Worm (Caenorhabditis elegans): ENCODE results near the gene his-17.

The his-17 gene

ce11 chrV:8937476-8938249, 39.9 kb upstream of the his-17 start:
- TF ChIP-seq Y22D7AL.16 (tag; optimal IDR thresholded peaks at IDR 0.05) (no peak), ceh-45 (GFP tag; IDR thresholded peaks at IDR 0.05) (no peak), nfya-1 (tag; optimal IDR thresholded peaks at IDR 0.05) (no peak), zip-5 (tag; optimal IDR thresholded peaks at IDR 0.05) (no peak), lim-6 (tag; optimal IDR thresholded peaks at IDR 0.05) (no peak), pag-3 (tag; optimal IDR thresholded peaks at IDR 0.05; ENCODE audit: borderline replicate concordance) (no peak), unc-42 (tag; optimal IDR thresholded peaks at IDR 0.05) (no peak), fax-1 (tag; optimal IDR thresholded peaks at IDR 0.05) (no peak), pax-1 (tag; optimal IDR thresholded peaks at IDR 0.05) (no peak), madf-2 (tag; optimal IDR thresholded peaks at IDR 0.05) (no peak), nhr-11 (tag; optimal IDR thresholded peaks at IDR 0.05) (no peak)

- TF ChIP-seq K09A11.1 (tag; optimal IDR thresholded peaks at IDR 0.05; ENCODE audit: insufficient read depth): no peak
- no peak for TF ChIP-seq ceh-2 (tag; optimal IDR thresholded peaks at IDR 0.05)
- TF ChIP-seq ceh-31 (tag; optimal IDR thresholded peaks at IDR 0.05): no peak
- peak; percentile 28 for TF ChIP-seq unc-55 (GFP tag; optimal IDR thresholded peaks at IDR 0.05)
- no peak for TF ChIP-seq hlh-13 (GFP tag; optimal IDR thresholded peaks at IDR 0.05)
Observed at ce11 chrV:8936791-8937475, 39.1 kb upstream of the his-17 start.

ce11 chrV:8936184-8936589, 38.4 kb upstream of the his-17 start, which contains the start of gene unc-23:
TSS of gene unc-23 (plus strand) at chrV:8936359.
- TF ChIP-seq npax-4 (tag; optimal IDR thresholded peaks at IDR 0.05): no peak
- no peak for TF ChIP-seq hlh-13 (GFP tag; optimal IDR thresholded peaks at IDR 0.05)
- no peak for TF ChIP-seq ama-1 (optimal IDR thresholded peaks at IDR 0.05)
- peak; percentile 80 for TF ChIP-seq rnt-1 (tag; optimal IDR thresholded peaks at IDR 0.05)
- TF ChIP-seq F13H6.1 (tag; optimal IDR thresholded peaks at IDR 0.05): peak; percentile 26
- peak; percentile 9 for TF ChIP-seq dve-1 (tag; optimal IDR thresholded peaks at IDR 0.05)
- TF ChIP-seq unc-55 (GFP tag; optimal IDR thresholded peaks at IDR 0.05): peak; percentile 86
- peak; percentile 23 for TF ChIP-seq C08G9.2 (tag; optimal IDR thresholded peaks at IDR 0.05)
- no peak for TF ChIP-seq hlh-6 (tag; optimal IDR thresholded peaks at IDR 0.05)
- no peak for TF ChIP-seq K09A11.1 (tag; optimal IDR thresholded peaks at IDR 0.05; ENCODE audit: insufficient read depth)
- no peak for TF ChIP-seq pha-4 (tag; optimal IDR thresholded peaks at IDR 0.05)
- TF ChIP-seq lim-6 (tag; optimal IDR thresholded peaks at IDR 0.05): no peak
- TF ChIP-seq hlh-30 (tag; optimal IDR thresholded peaks at IDR 0.05; ENCODE audit: insufficient read depth): no peak
- TF ChIP-seq ceh-48 (tag; optimal IDR thresholded peaks at IDR 0.05): no peak
- TF ChIP-seq tbx-2 (tag; optimal IDR thresholded peaks at IDR 0.05): peak; percentile 23
- TF ChIP-seq syd-9 (tag; optimal IDR thresholded peaks at IDR 0.05): no peak
- no peak for TF ChIP-seq unc-42 (tag; optimal IDR thresholded peaks at IDR 0.05)
- no peak for TF ChIP-seq hlh-15 (tag; optimal IDR thresholded peaks at IDR 0.05)
- no peak for TF ChIP-seq unc-3 (GFP tag; conservative IDR thresholded peaks at IDR 0.05)
- no peak for TF ChIP-seq unc-3 (tag; optimal IDR thresholded peaks at IDR 0.05)
- TF ChIP-seq ref-2 (tag; optimal IDR thresholded peaks at IDR 0.05): peak; percentile 54
- TF ChIP-seq ets-4 (tag; optimal IDR thresholded peaks at IDR 0.05): peak; percentile 60
- TF ChIP-seq ceh-31 (tag; optimal IDR thresholded peaks at IDR 0.05): peak; percentile 36
- TF ChIP-seq madf-2 (tag; optimal IDR thresholded peaks at IDR 0.05): no peak
- TF ChIP-seq che-1 (tag; optimal IDR thresholded peaks at IDR 0.05): no peak
- no peak for TF ChIP-seq unc-86 (tag; optimal IDR thresholded peaks at IDR 0.05)
- TF ChIP-seq eyg-1 (tag; optimal IDR thresholded peaks at IDR 0.05): no peak
- no peak for TF ChIP-seq ceh-45 (GFP tag; IDR thresholded peaks at IDR 0.05)
- no peak for TF ChIP-seq C38D4.7 (GFP tag; optimal IDR thresholded peaks at IDR 0.05)
- TF ChIP-seq elt-2 (tag; optimal IDR thresholded peaks at IDR 0.05): no peak
- no peak for TF ChIP-seq nhr-11 (tag; optimal IDR thresholded peaks at IDR 0.05)
- no peak for TF ChIP-seq tbx-7 (tag; optimal IDR thresholded peaks at IDR 0.05)
- no peak for TF ChIP-seq gmeb-2 (tag; optimal IDR thresholded peaks at IDR 0.05)
- no peak for TF ChIP-seq ceh-30 (tag; optimal IDR thresholded peaks at IDR 0.05)
- no peak for TF ChIP-seq ceh-24 (tag; optimal IDR thresholded peaks at IDR 0.05)
- no peak for TF ChIP-seq fkh-6 (tag; optimal IDR thresholded peaks at IDR 0.05)
- no peak for TF ChIP-seq fax-1 (tag; optimal IDR thresholded peaks at IDR 0.05)
- TF ChIP-seq pros-1 (tag; optimal IDR thresholded peaks at IDR 0.05): no peak
- no peak for TF ChIP-seq nhr-232 (tag; optimal IDR thresholded peaks at IDR 0.05)
- TF ChIP-seq pat-9 (tag; optimal IDR thresholded peaks at IDR 0.05): peak; percentile 38
